Fruit fly (Drosophila melanogaster) whole organism, embryonic: ENCODE data around the gene Sbp2.

ENCODE experiments used
- Abd-B ChIP-seq: fragments of 200-800 bp; sonication (Bioruptor generic); optimal IDR thresholded peaks from 2 replicates; lab custom pipeline; 2018; ENCODE audit warnings: missing biosample characterization, mild to moderate bottlenecking, missing genetic modification characterization, moderate library complexity
- Antp ChIP-seq: fragments of 200-800 bp; sonication (Bioruptor generic); optimal IDR thresholded peaks from 3 replicates; lab custom pipeline; 2016; ENCODE audit warnings: missing biosample characterization, missing genetic modification characterization
- B-H1 ChIP-seq: fragments of 200-800 bp; sonication (Bioruptor generic); IDR thresholded peaks from 3 replicates; pipeline ENCODE4 v1.3.6; 2022; ENCODE audit warnings: missing biosample characterization, missing genetic modification characterization
- CG1024 ChIP-seq: fragments of 200-800 bp; sonication (Bioruptor generic); IDR thresholded peaks from 2 replicates; pipeline ENCODE4 v1.3.6; 2022; ENCODE audit warnings: missing biosample characterization, missing genetic modification characterization
- CG11504 ChIP-seq: fragments of 200-800 bp; sonication (Bioruptor generic); optimal IDR thresholded peaks from 3 replicates; lab custom pipeline; 2019; ENCODE audit warnings: missing biosample characterization, mild to moderate bottlenecking, missing genetic modification characterization, moderate library complexity
- CG14014 ChIP-seq: fragments of 200-800 bp; sonication (Bioruptor generic); IDR thresholded peaks from 2 replicates; pipeline ENCODE4 v1.3.6; 2022; ENCODE audit warnings: missing biosample characterization, missing genetic modification characterization
- CG16863 ChIP-seq: fragments of 200-800 bp; sonication (Bioruptor generic); optimal IDR thresholded peaks from 3 replicates; lab custom pipeline; 2016; ENCODE audit warnings: missing biosample characterization, missing genetic modification characterization
- CG17359 ChIP-seq: fragments of 200-800 bp; sonication (Bioruptor generic); optimal IDR thresholded peaks from 3 replicates; lab custom pipeline; 2018; ENCODE audit warnings: missing biosample characterization, mild to moderate bottlenecking, missing genetic modification characterization, moderate library complexity
- CG18619 ChIP-seq: fragments of 200-800 bp; sonication (Bioruptor generic); optimal IDR thresholded peaks from 3 replicates; lab custom pipeline; 2017; ENCODE audit warnings: missing biosample characterization, mild to moderate bottlenecking, missing genetic modification characterization
- CG2712 ChIP-seq: fragments of 200-800 bp; optimal IDR thresholded peaks from 3 replicates; lab custom pipeline; 2019; ENCODE audit warnings: missing biosample characterization, mild to moderate bottlenecking, missing genetic modification characterization, moderate library complexity
- CG31365 ChIP-seq: fragments of 200-800 bp; sonication (Bioruptor generic); optimal IDR thresholded peaks from 2 replicates; lab custom pipeline; 2018; ENCODE audit warnings: missing biosample characterization, mild to moderate bottlenecking, missing genetic modification characterization
- CG31388 ChIP-seq: fragments of 200-800 bp; sonication (Bioruptor generic); optimal IDR thresholded peaks from 2 replicates; lab custom pipeline; 2016; ENCODE audit warnings: missing biosample characterization, missing genetic modification characterization
- CG3281 ChIP-seq: fragments of 200-800 bp; sonication (Bioruptor generic); optimal IDR thresholded peaks from 3 replicates; lab custom pipeline; 2017; ENCODE audit warnings: missing biosample characterization, mild to moderate bottlenecking, missing genetic modification characterization
- CG4328 ChIP-seq: fragments of 200-800 bp; sonication (Bioruptor generic); optimal IDR thresholded peaks from 3 replicates; lab custom pipeline; 2017; ENCODE audit warnings: missing biosample characterization, missing genetic modification reagents, missing genetic modification characterization
- CG43689 ChIP-seq: fragments of 200-800 bp; sonication (Bioruptor generic); IDR thresholded peaks from 2 replicates; pipeline ENCODE4 v1.3.6; 2022; ENCODE audit warnings: missing biosample characterization, missing genetic modification characterization
- CG7745 ChIP-seq: fragments of 200-800 bp; sonication (Bioruptor generic); optimal IDR thresholded peaks from 2 replicates; lab custom pipeline; 2018; ENCODE audit warnings: missing biosample characterization, mild to moderate bottlenecking, missing genetic modification characterization, moderate library complexity
- CG8281 ChIP-seq: fragments of 200-800 bp; sonication (Bioruptor generic); optimal IDR thresholded peaks from 2 replicates; lab custom pipeline; 2018; ENCODE audit warnings: missing biosample characterization, mild to moderate bottlenecking, missing genetic modification characterization, moderate library complexity
- CG8478 ChIP-seq: fragments of >200 bp; optimal IDR thresholded peaks from 2 replicates; lab custom pipeline; 2018
- CG9932 ChIP-seq: fragments of 200-800 bp; sonication (Bioruptor generic); IDR thresholded peaks from 2 replicates; pipeline ENCODE4 v1.3.6; 2022; ENCODE audit warnings: missing biosample characterization, missing genetic modification characterization
- CrebB ChIP-seq: fragments of 200-800 bp; sonication (Bioruptor generic); optimal IDR thresholded peaks from 3 replicates; lab custom pipeline; 2018; ENCODE audit warnings: missing biosample characterization, mild to moderate bottlenecking, missing genetic modification characterization
- Dek ChIP-seq: fragments of 200-800 bp; sonication (Bioruptor generic); optimal IDR thresholded peaks from 3 replicates; lab custom pipeline; 2019; ENCODE audit warnings: missing biosample characterization, mild to moderate bottlenecking, missing genetic modification characterization, moderate library complexity
- Fer1 ChIP-seq: fragments of 200-800 bp; sonication (Bioruptor generic); optimal IDR thresholded peaks from 2 replicates; lab custom pipeline; 2017; ENCODE audit warnings: missing biosample characterization, mild to moderate bottlenecking, missing genetic modification characterization
- H15 ChIP-seq: fragments of 200-800 bp; sonication (Bioruptor generic); IDR thresholded peaks from 3 replicates; pipeline ENCODE4 v1.3.6; 2022; ENCODE audit warnings: missing biosample characterization, missing genetic modification characterization
- Hmx ChIP-seq: fragments of 200-800 bp; sonication (Bioruptor generic); optimal IDR thresholded peaks from 2 replicates; lab custom pipeline; 2016; ENCODE audit warnings: missing biosample characterization, missing genetic modification characterization
- Max ChIP-seq: fragments of 200-800 bp; sonication (Bioruptor generic); optimal IDR thresholded peaks from 2 replicates; lab custom pipeline; 2016; ENCODE audit warnings: missing biosample characterization, mild to moderate bottlenecking, missing genetic modification characterization
- Mes4 ChIP-seq: fragments of 200-800 bp; sonication (Bioruptor generic); optimal IDR thresholded peaks from 2 replicates; lab custom pipeline; 2016; ENCODE audit warnings: missing biosample characterization, missing genetic modification characterization
- NfI ChIP-seq: fragments of 200-800 bp; sonication (Bioruptor generic); optimal IDR thresholded peaks from 3 replicates; lab custom pipeline; 2018; ENCODE audit warnings: missing biosample characterization, mild to moderate bottlenecking, missing genetic modification characterization, moderate library complexity
- Side ChIP-seq: fragments of 200-800 bp; sonication (Bioruptor generic); optimal IDR thresholded peaks from 2 replicates; lab custom pipeline; 2016; ENCODE audit warnings: missing biosample characterization, missing genetic modification characterization
- cas ChIP-seq: fragments of 200-800 bp; sonication (Bioruptor generic); IDR thresholded peaks from 2 replicates; pipeline ENCODE4 v1.3.6; 2022; ENCODE audit warnings: missing biosample characterization, missing genetic modification characterization
- cato ChIP-seq: fragments of 200-800 bp; sonication (Bioruptor generic); optimal IDR thresholded peaks from 2 replicates; lab custom pipeline; 2016; ENCODE audit warnings: missing biosample characterization, missing genetic modification characterization, borderline replicate concordance
- crol ChIP-seq: fragments of 200-800 bp; sonication (Bioruptor generic); IDR thresholded peaks from 2 replicates; pipeline ENCODE4 v1.3.6; 2022; ENCODE audit warnings: missing biosample characterization, missing genetic modification characterization
- cwo ChIP-seq: fragments of 200-800 bp; sonication (Bioruptor generic); optimal IDR thresholded peaks from 3 replicates; lab custom pipeline; 2017; ENCODE audit warnings: missing biosample characterization, missing genetic modification characterization, mild to moderate bottlenecking, moderate library complexity, missing genetic modification reagents
- danr ChIP-seq: fragments of 200-800 bp; sonication (Bioruptor generic); IDR thresholded peaks from 2 replicates; pipeline ENCODE4 v1.3.6; 2022; ENCODE audit warnings: missing biosample characterization, missing genetic modification characterization
- dpn ChIP-seq, 2 experiments: fragments of 200-800 bp; sonication (Bioruptor generic); optimal IDR thresholded peaks; 3 replicates each; lab custom pipeline; 2016; ENCODE audit warnings: missing biosample characterization in 2 of 2, missing genetic modification characterization in 2 of 2
- exex ChIP-seq: fragments of 200-800 bp; sonication (Bioruptor generic); optimal IDR thresholded peaks from 4 replicates; lab custom pipeline; 2018; ENCODE audit warnings: missing biosample characterization, mild to moderate bottlenecking, missing genetic modification characterization, moderate library complexity
- fu2 ChIP-seq: fragments of 200-800 bp; sonication (Bioruptor generic); optimal IDR thresholded peaks from 2 replicates; lab custom pipeline; 2016; ENCODE audit warnings: missing biosample characterization, missing genetic modification characterization
- gcm ChIP-seq: fragments of 200-800 bp; sonication (Bioruptor generic); optimal IDR thresholded peaks from 2 replicates; lab custom pipeline; 2019; ENCODE audit warnings: missing biosample characterization, mild to moderate bottlenecking, missing genetic modification characterization, moderate library complexity
- gem ChIP-seq: fragments of 200-800 bp; sonication (Bioruptor generic); optimal IDR thresholded peaks from 2 replicates; lab custom pipeline; 2019; ENCODE audit warnings: missing biosample characterization, mild to moderate bottlenecking, missing genetic modification characterization, moderate library complexity
- gfzf ChIP-seq: fragments of 200-800 bp; sonication (Bioruptor generic); optimal IDR thresholded peaks from 2 replicates; lab custom pipeline; 2016; ENCODE audit warnings: missing biosample characterization, mild to moderate bottlenecking, missing genetic modification characterization, moderate library complexity
- hbn ChIP-seq: fragments of 200-800 bp; sonication (Bioruptor generic); IDR thresholded peaks from 2 replicates; pipeline ENCODE4 v1.3.6; 2022; ENCODE audit warnings: missing biosample characterization, missing genetic modification characterization; ENCODE audit not compliant: partially characterized antibody
- jigr1 ChIP-seq: fragments of 200-800 bp; sonication (Bioruptor generic); IDR thresholded peaks from 3 replicates; pipeline ENCODE4 v1.3.6; 2022; ENCODE audit warnings: missing biosample characterization, missing genetic modification characterization
- kay ChIP-seq: fragments of 200-800 bp; sonication (Bioruptor generic); optimal IDR thresholded peaks from 2 replicates; lab custom pipeline; 2016; ENCODE audit warnings: missing biosample characterization, missing genetic modification characterization
- ken ChIP-seq: fragments of 200-800 bp; sonication (Bioruptor generic); IDR thresholded peaks from 3 replicates; pipeline ENCODE4 v1.3.6; 2022; ENCODE audit warnings: missing biosample characterization, missing genetic modification characterization
- knrl ChIP-seq: fragments of 200-800 bp; sonication (Bioruptor generic); IDR thresholded peaks from 3 replicates; pipeline ENCODE4 v1.3.6; 2022; ENCODE audit warnings: missing biosample characterization, missing genetic modification characterization; ENCODE audit not compliant: partially characterized antibody
- lola ChIP-seq, 3 experiments: fragments of >200 bp in 2 of 3; fragments of 200-800 bp in 1 of 3; sonication (Bioruptor generic) in 1 of 3; optimal IDR thresholded peaks; 2 replicates each; lab custom pipeline; 2017 to 2019; ENCODE audit warnings: missing biosample characterization in 3 of 3, missing genetic modification characterization in 3 of 3, mild to moderate bottlenecking in 1 of 3, moderate library complexity in 1 of 3
- lov ChIP-seq, 2 experiments: fragments of 200-800 bp in 1 of 2; fragments of >200 bp in 1 of 2; sonication (Bioruptor generic) in 1 of 2; IDR thresholded peaks in 1 of 2; optimal IDR thresholded peaks in 1 of 2; 2 replicates in 1 of 2; 3 replicates in 1 of 2; pipeline versions ENCODE4 v1.3.6 to Lab custom; 2017 to 2022; ENCODE audit warnings: missing biosample characterization in 1 of 2, missing genetic modification characterization in 1 of 2
- oc ChIP-seq: fragments of 200-800 bp; sonication (Bioruptor generic); optimal IDR thresholded peaks from 2 replicates; lab custom pipeline; 2018; ENCODE audit warnings: missing biosample characterization, mild to moderate bottlenecking, missing genetic modification characterization, moderate library complexity
- org-1 ChIP-seq: fragments of 200-800 bp; sonication (Bioruptor generic); optimal IDR thresholded peaks from 2 replicates; lab custom pipeline; 2017; ENCODE audit warnings: missing biosample characterization, missing genetic modification characterization
- pnt ChIP-seq: fragments of 200-800 bp; sonication (Bioruptor generic); optimal IDR thresholded peaks from 3 replicates; lab custom pipeline; 2016; ENCODE audit warnings: missing biosample characterization, missing genetic modification characterization
- sim ChIP-seq: fragments of 200-800 bp; sonication (Bioruptor generic); IDR thresholded peaks from 2 replicates; pipeline ENCODE4 v1.3.6; 2022; ENCODE audit warnings: missing biosample characterization, missing genetic modification characterization
- ssp ChIP-seq: fragments of 200-800 bp; sonication (Bioruptor generic); IDR thresholded peaks from 2 replicates; pipeline ENCODE4 v1.3.6; 2022; ENCODE audit warnings: missing biosample characterization, missing genetic modification characterization
- zfh2 ChIP-seq: fragments of 200-800 bp; sonication (Bioruptor generic); optimal IDR thresholded peaks from 2 replicates; lab custom pipeline; 2016; ENCODE audit warnings: missing biosample characterization, missing genetic modification characterization

The Sbp2 gene

DNA sequence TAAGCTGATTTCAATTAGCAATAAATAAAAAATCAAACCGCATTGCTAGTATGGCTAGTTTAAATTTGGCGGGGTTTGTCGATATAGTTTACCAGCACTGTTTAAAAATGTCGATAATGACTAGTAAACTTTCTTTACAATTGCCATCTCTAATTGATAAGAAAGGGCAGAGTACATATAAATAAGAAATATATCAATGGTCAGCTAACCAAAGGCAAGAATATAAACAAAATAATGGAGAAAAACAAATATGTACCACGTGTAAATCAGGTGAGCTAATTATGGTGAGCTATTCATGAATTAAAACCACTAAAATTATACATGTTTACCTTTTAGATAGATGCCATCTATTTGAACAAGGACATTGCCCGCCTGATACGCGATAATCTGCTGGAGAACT lies 35.0 kb downstream of the Sbp2 start, which contains the start of gene Pex2 (continued):
- TF ChIP-seq CG8281 (tag; lab: Kevin White, UChicago), result no peak
- TF ChIP-seq CG18619 (GFP tag; lab: Kevin White, UChicago), result no peak
- TF ChIP-seq NfI (GFP tag; lab: Kevin White, UChicago), result no peak
- TF ChIP-seq oc (tag; lab: Kevin White, UChicago), result no peak
- no peak for TF ChIP-seq jigr1 (GFP tag; lab: Robert Waterston, UW)
- TF ChIP-seq Abd-B (GFP tag; lab: Kevin White, UChicago), result no peak
- TF ChIP-seq CG8478 (lab: Kevin White, UChicago), result no peak
- TF ChIP-seq exex (tag; lab: Kevin White, UChicago), result no peak
- TF ChIP-seq B-H1 (GFP tag; lab: Robert Waterston, UW), result no peak
- no peak for TF ChIP-seq Mes4 (GFP tag; lab: Kevin White, UChicago)
- no peak for TF ChIP-seq CG1024 (GFP tag; lab: Robert Waterston, UW)
- TF ChIP-seq ken, result no peak
- no peak for TF ChIP-seq zfh2
- TF ChIP-seq sim (GFP tag; lab: Robert Waterston, UW), result no peak
- no peak for TF ChIP-seq org-1 (GFP tag; lab: Kevin White, UChicago)
- peak; percentile 5 for TF ChIP-seq CG2712 (tag; lab: Kevin White, UChicago)
- TF ChIP-seq knrl, result no peak
- TF ChIP-seq Side (GFP tag; lab: Kevin White, UChicago), result no peak
- no peak for TF ChIP-seq hbn (GFP tag; lab: Robert Waterston, UW)
- no peak for TF ChIP-seq cas (GFP tag; lab: Robert Waterston, UW)
- no peak for TF ChIP-seq CG16863 (GFP tag; lab: Kevin White, UChicago)
- TF ChIP-seq CG17359 (tag; lab: Kevin White, UChicago), result no peak
- no peak for TF ChIP-seq kay (GFP tag; lab: Kevin White, UChicago)
- TF ChIP-seq dpn (GFP tag; optimal IDR thresholded peaks at IDR 0.05; lab: Kevin White, UChicago), result no peak
- TF ChIP-seq crol (GFP tag; lab: Robert Waterston, UW), result no peak
- TF ChIP-seq CG43689 (GFP tag; lab: Robert Waterston, UW), result no peak
- TF ChIP-seq CG7745 (tag; lab: Kevin White, UChicago), result no peak
- no peak for TF ChIP-seq Hmx (GFP tag; lab: Kevin White, UChicago)
- TF ChIP-seq gcm (GFP tag; lab: Kevin White, UChicago), result peak; percentile 15
- TF ChIP-seq Fer1 (GFP tag; lab: Kevin White, UChicago), result no peak
- TF ChIP-seq danr (GFP tag; lab: Robert Waterston, UW), result no peak
- no peak for TF ChIP-seq H15 (GFP tag; lab: Robert Waterston, UW)
- peak; percentile 1 for TF ChIP-seq gem
- no peak for TF ChIP-seq CG3281 (GFP tag; lab: Kevin White, UChicago)
- no peak for TF ChIP-seq cato (GFP tag; lab: Kevin White, UChicago)
- TF ChIP-seq Max, result no peak
- TF ChIP-seq CG31365 (tag; lab: Kevin White, UChicago), result no peak
- no peak for TF ChIP-seq pnt (GFP tag; lab: Kevin White, UChicago)
- TF ChIP-seq CrebB (tag; lab: Kevin White, UChicago), result no peak
- no peak for TF ChIP-seq CG4328 (GFP tag; lab: Kevin White, UChicago)
- no peak for TF ChIP-seq ssp (GFP tag; lab: Robert Waterston, UW)
- TF ChIP-seq Antp (GFP tag; lab: Kevin White, UChicago), result no peak
- TF ChIP-seq CG14014 (GFP tag; lab: Robert Waterston, UW), result no peak
- no peak for TF ChIP-seq CG11504
- no peak for TF ChIP-seq cwo (GFP tag; lab: Kevin White, UChicago)
- peak; percentile 8 for TF ChIP-seq gfzf (GFP tag; lab: Kevin White, UChicago)
- no peak for TF ChIP-seq lov (optimal IDR thresholded peaks at IDR 0.05; lab: Kevin White, UChicago)
- TF ChIP-seq lov (GFP tag; IDR thresholded peaks at IDR 0.05; lab: Robert Waterston, UW), result no peak
- TF ChIP-seq CG31388 (GFP tag; lab: Kevin White, UChicago), result no peak
- peak; percentile 22; the same call in 1 of the 2 replicates for TF ChIP-seq CG9932
- no peak for TF ChIP-seq Dek (tag; lab: Kevin White, UChicago)
- no peak for TF ChIP-seq fu2 (GFP tag; lab: Kevin White, UChicago)
- TF ChIP-seq lola (GFP tag; optimal IDR thresholded peaks at IDR 0.05; lab: Kevin White, UChicago), result no peak
